Worm (Caenorhabditis elegans): ENCODE measurements around the gene E01G6.1.
A peak's percentile ranks its signal among the peaks of the same experiment; 100 is the strongest.

E01G6.1 gene

ce11 chrX:12235388-12235787 lies 25.3 kb upstream of the E01G6.1 start, which contains the start of gene C23H4.6:
TSS of gene C23H4.6 (plus strand) at chrX:12235606.
- no peak for TF ChIP-seq snpc-4 (tag; optimal IDR thresholded peaks at IDR 0.05)
- no peak for TF ChIP-seq unc-62 (GFP tag; optimal IDR thresholded peaks at IDR 0.05)
- no peak for TF ChIP-seq cnd-1 (tag; optimal IDR thresholded peaks at IDR 0.05)
- no peak for TF ChIP-seq lin-32 (GFP tag; optimal IDR thresholded peaks at IDR 0.05)
- TF ChIP-seq ztf-11 (tag; optimal IDR thresholded peaks at IDR 0.05): no peak
- no peak for TF ChIP-seq nhr-237 (tag; optimal IDR thresholded peaks at IDR 0.05)
- TF ChIP-seq pha-4 (tag; optimal IDR thresholded peaks at IDR 0.05): no peak
- TF ChIP-seq blmp-1 (tag; optimal IDR thresholded peaks at IDR 0.05): no peak
- no peak for TF ChIP-seq flh-1 (GFP tag; optimal IDR thresholded peaks at IDR 0.05)
- no peak for TF ChIP-seq ham-2 (GFP tag; optimal IDR thresholded peaks at IDR 0.05)
- TF ChIP-seq unc-39 (tag; optimal IDR thresholded peaks at IDR 0.05): no peak
- no peak for TF ChIP-seq mab-5 (tag; optimal IDR thresholded peaks at IDR 0.05)
- TF ChIP-seq elt-3 (tag; optimal IDR thresholded peaks at IDR 0.05): no peak
- TF ChIP-seq lin-13 (tag; optimal IDR thresholded peaks at IDR 0.05): no peak
- no peak for TF ChIP-seq sem-2 (GFP tag; optimal IDR thresholded peaks at IDR 0.05)
- no peak for TF ChIP-seq ceh-83 (GFP tag; optimal IDR thresholded peaks at IDR 0.05)
- TF ChIP-seq hlh-1 (tag; optimal IDR thresholded peaks at IDR 0.05): no peak
- no peak for TF ChIP-seq M03D4.4 (tag; optimal IDR thresholded peaks at IDR 0.05)
- no peak for TF ChIP-seq drap-1 (GFP tag; optimal IDR thresholded peaks at IDR 0.05)
- no peak for TF ChIP-seq mls-2 (tag; optimal IDR thresholded peaks at IDR 0.05)

ce11 chrX:12241457-12241856 lies 19.2 kb upstream of the E01G6.1 start, which contains the start of gene cest-3:
TSS of gene cest-3 (plus strand) at chrX:12241646.
- TF ChIP-seq snpc-4 (tag; optimal IDR thresholded peaks at IDR 0.05): no peak
- TF ChIP-seq sem-2 (GFP tag; optimal IDR thresholded peaks at IDR 0.05): no peak
- TF ChIP-seq blmp-1 (tag; optimal IDR thresholded peaks at IDR 0.05): no peak
- TF ChIP-seq bed-3 (GFP tag; optimal IDR thresholded peaks at IDR 0.05): no peak
- TF ChIP-seq nhr-28 (tag; optimal IDR thresholded peaks at IDR 0.05): no peak
- TF ChIP-seq nhr-2 (tag; optimal IDR thresholded peaks at IDR 0.05): no peak
- TF ChIP-seq hlh-1 (tag; optimal IDR thresholded peaks at IDR 0.05): no peak
- no peak for TF ChIP-seq lin-32 (GFP tag; optimal IDR thresholded peaks at IDR 0.05)
- TF ChIP-seq mls-2 (tag; optimal IDR thresholded peaks at IDR 0.05): no peak
- no peak for TF ChIP-seq ceh-43 (GFP tag; optimal IDR thresholded peaks at IDR 0.05)
- no peak for TF ChIP-seq sptf-1 (tag; optimal IDR thresholded peaks at IDR 0.05)
- TF ChIP-seq tbx-8 (GFP tag; optimal IDR thresholded peaks at IDR 0.05): no peak
- TF ChIP-seq flh-1 (GFP tag; optimal IDR thresholded peaks at IDR 0.05): no peak
- TF ChIP-seq lsy-2 (tag; optimal IDR thresholded peaks at IDR 0.05): no peak

- no peak for TF ChIP-seq ceh-83 (GFP tag; optimal IDR thresholded peaks at IDR 0.05)
- TF ChIP-seq pha-4 (tag; optimal IDR thresholded peaks at IDR 0.05): no peak
- TF ChIP-seq sptf-1 (tag; optimal IDR thresholded peaks at IDR 0.05): no peak
- TF ChIP-seq cnd-1 (tag; optimal IDR thresholded peaks at IDR 0.05): no peak
- no peak for TF ChIP-seq elt-3 (tag; optimal IDR thresholded peaks at IDR 0.05)
- no peak for TF ChIP-seq ham-2 (GFP tag; optimal IDR thresholded peaks at IDR 0.05)
- no peak for TF ChIP-seq nhr-237 (tag; optimal IDR thresholded peaks at IDR 0.05)
- TF ChIP-seq ces-1 (GFP tag; optimal IDR thresholded peaks at IDR 0.05): no peak
- TF ChIP-seq unc-120 (tag; optimal IDR thresholded peaks at IDR 0.05; ENCODE audit: poor library complexity, severe bottlenecking): no peak
- TF ChIP-seq lin-13 (tag; optimal IDR thresholded peaks at IDR 0.05): no peak
- no peak for TF ChIP-seq flh-1 (GFP tag; optimal IDR thresholded peaks at IDR 0.05)
- TF ChIP-seq mep-1 (tag; optimal IDR thresholded peaks at IDR 0.05): no peak
- no peak for TF ChIP-seq nhr-12 (tag; optimal IDR thresholded peaks at IDR 0.05)
- no peak for TF ChIP-seq hlh-1 (tag; optimal IDR thresholded peaks at IDR 0.05)
- TF ChIP-seq elt-1 (tag; optimal IDR thresholded peaks at IDR 0.05; ENCODE audit: borderline replicate concordance, insufficient read depth): no peak
- no peak for TF ChIP-seq ceh-39 (tag; optimal IDR thresholded peaks at IDR 0.05)
- TF ChIP-seq ztf-11 (tag; optimal IDR thresholded peaks at IDR 0.05): no peak
Measured at ce11 chrX:12242902-12243301, 17.8 kb upstream of the E01G6.1 start.

- TF ChIP-seq hlh-1 (tag; optimal IDR thresholded peaks at IDR 0.05) (peak; percentile 91), unc-39 (tag; optimal IDR thresholded peaks at IDR 0.05) (no peak), bed-3 (GFP tag; optimal IDR thresholded peaks at IDR 0.05) (no peak), ceh-39 (tag; optimal IDR thresholded peaks at IDR 0.05) (no peak), tbx-8 (GFP tag; optimal IDR thresholded peaks at IDR 0.05) (no peak), flh-1 (GFP tag; optimal IDR thresholded peaks at IDR 0.05) (no peak), nhr-12 (tag; optimal IDR thresholded peaks at IDR 0.05) (no peak), unc-62 (GFP tag; optimal IDR thresholded peaks at IDR 0.05) (peak; percentile 22), nhr-2 (tag; optimal IDR thresholded peaks at IDR 0.05) (no peak)
Measured at ce11 chrX:12248140-12248539, 12.5 kb upstream of the E01G6.1 start.
